Fruit fly (Drosophila melanogaster) whole organism, adult: Measurements from ENCODE around the gene CG5910.

Experiments used
- CG33017 ChIP-seq: fragments of 200-800 bp; sonication (Bioruptor generic); optimal IDR thresholded peaks from 2 replicates; lab custom pipeline; 2018; ENCODE audit warnings: missing biosample characterization, mild to moderate bottlenecking, missing genetic modification characterization, moderate library complexity
- CG5204 ChIP-seq: fragments of 200-800 bp; sonication (Bioruptor generic); optimal IDR thresholded peaks from 2 replicates; lab custom pipeline; 2016; ENCODE audit warnings: missing biosample characterization, missing genetic modification characterization
- CG7101 ChIP-seq: fragments of 200-800 bp; sonication (Bioruptor generic); optimal IDR thresholded peaks from 2 replicates; lab custom pipeline; 2018; ENCODE audit warnings: missing biosample characterization, mild to moderate bottlenecking, missing genetic modification characterization, moderate library complexity
- Mnt ChIP-seq: fragments of 200-800 bp; sonication (Bioruptor generic); optimal IDR thresholded peaks from 2 replicates; lab custom pipeline; 2016; ENCODE audit warnings: missing biosample characterization, mild to moderate bottlenecking, missing genetic modification characterization
- bab1 ChIP-seq: fragments of 200-800 bp; sonication (Bioruptor generic); optimal IDR thresholded peaks from 3 replicates; lab custom pipeline; 2019; ENCODE audit warnings: missing biosample characterization, mild to moderate bottlenecking, missing genetic modification characterization, moderate library complexity
- cic ChIP-seq: fragments of 200-800 bp; sonication (Bioruptor generic); optimal IDR thresholded peaks from 2 replicates; lab custom pipeline; 2017; ENCODE audit warnings: missing biosample characterization, mild to moderate bottlenecking, missing genetic modification characterization, moderate library complexity
- cnc ChIP-seq, 2 experiments: fragments of >200 bp; optimal IDR thresholded peaks; 2 replicates each; lab custom pipeline; 2017
- kay ChIP-seq: fragments of 200-800 bp; sonication (Bioruptor generic); peaks from one replicate; lab custom pipeline; 2016; ENCODE audit warnings: missing biosample characterization, missing genetic modification characterization, borderline replicate concordance
- ovo ChIP-seq: fragments of 200-800 bp; sonication (Bioruptor generic); optimal IDR thresholded peaks from 2 replicates; lab custom pipeline; 2016; ENCODE audit warnings: missing biosample characterization, missing genetic modification characterization
- pad ChIP-seq: fragments of 200-800 bp; sonication (Bioruptor generic); optimal IDR thresholded peaks from 3 replicates; lab custom pipeline; 2017; ENCODE audit warnings: missing biosample characterization, missing genetic modification characterization, mild to moderate bottlenecking, moderate library complexity, missing genetic modification reagents
- toe ChIP-seq: fragments of 200-800 bp; sonication (Bioruptor generic); optimal IDR thresholded peaks from 2 replicates; lab custom pipeline; 2016; ENCODE audit warnings: missing biosample characterization, missing genetic modification characterization

DNA sequence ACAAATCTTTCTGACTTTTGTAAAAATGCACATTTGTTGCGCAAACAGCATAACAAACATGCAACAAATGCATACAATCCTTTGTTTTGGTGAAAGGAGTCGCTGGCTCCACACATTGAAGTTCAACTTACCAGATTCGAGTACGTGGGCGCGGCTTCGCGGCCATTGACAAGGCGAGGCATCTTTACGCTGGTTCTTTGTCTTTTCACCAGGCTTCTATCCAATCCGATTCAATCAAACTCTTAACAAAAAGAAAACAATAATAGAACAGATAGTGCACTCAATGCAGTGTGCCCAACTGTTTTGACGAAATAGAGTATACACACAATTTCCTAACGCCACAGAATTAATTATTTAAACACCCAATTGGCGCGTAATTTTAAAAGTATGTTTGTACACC lies 12.0 kb upstream of the CG5910 start, which contains the start of gene CG5262:
- TF ChIP-seq cnc (optimal IDR thresholded peaks at IDR 0.05; lab: Kevin White, UChicago): no peak
- no peak for TF ChIP-seq CG33017 (tag; lab: Kevin White, UChicago)
- TF ChIP-seq bab1 (GFP tag; lab: Kevin White, UChicago): peak; percentile 32
- no peak for TF ChIP-seq toe (GFP tag; lab: Kevin White, UChicago)
- no peak for TF ChIP-seq cic
- no peak for TF ChIP-seq ovo (GFP tag; lab: Kevin White, UChicago)
- no peak for TF ChIP-seq pad (GFP tag; lab: Kevin White, UChicago)
- TF ChIP-seq CG7101 (tag; lab: Kevin White, UChicago): no peak
- TF ChIP-seq Mnt (GFP tag; lab: Kevin White, UChicago): no peak
- no peak for TF ChIP-seq CG5204 (GFP tag; lab: Kevin White, UChicago)
- TF ChIP-seq kay: no peak
